Fruit fly (Drosophila melanogaster): ENCODE data around the gene Ucp4B.

Gene Ucp4B

dm6 chr2L:5943229-5944078, 26.2 kb upstream of the Ucp4B start, which contains the start of the genes Sfp26Ad and Gpdh1 (continued):
- TF ChIP-seq ap (GFP tag; IDR thresholded peaks at IDR 0.05) (no peak), caup (GFP tag; optimal IDR thresholded peaks at IDR 0.05; ENCODE audit: severe bottlenecking) (peak; percentile 85), CG4282 (GFP tag; optimal IDR thresholded peaks at IDR 0.05) (peak; percentile 62), luna (GFP tag; optimal IDR thresholded peaks at IDR 0.05) (peak; percentile 71), slbo (GFP tag; IDR thresholded peaks at IDR 0.05) (peak; percentile 90), Ets97D (GFP tag; optimal IDR thresholded peaks at IDR 0.05) (peak; percentile 85), CG2889 (GFP tag; IDR thresholded peaks at IDR 0.05) (0 out of 3 replicates have a peak, but pooled peaks have one; percentile 13), CG17802 (tag; optimal IDR thresholded peaks at IDR 0.05) (peak; percentile 17), ci (GFP tag; IDR thresholded peaks at IDR 0.05) (peak; percentile 91), Vsx1 (GFP tag; optimal IDR thresholded peaks at IDR 0.05) (peak; percentile 23), Mad (GFP tag; optimal IDR thresholded peaks at IDR 0.05) (peak; percentile 80), CG6254 (GFP tag; optimal IDR thresholded peaks at IDR 0.05) (peak; percentile 2), bowl (GFP tag; IDR thresholded peaks at IDR 0.05) (no peak), Dek (tag; optimal IDR thresholded peaks at IDR 0.05) (peak; percentile 42), onecut (GFP tag; IDR thresholded peaks at IDR 0.05) (peak; percentile 45), CG34224 (GFP tag; IDR thresholded peaks at IDR 0.05; ENCODE audit: partially characterized antibody) (peak; percentile 22; the same call in 1 of the 3 replicates), CG3726 (GFP tag; IDR thresholded peaks at IDR 0.05) (0 out of 3 replicates have a peak, but pooled peaks have one; percentile 4), CG10267 (tag; optimal IDR thresholded peaks at IDR 0.05) (peak; percentile 98), Ssrp (tag; optimal IDR thresholded peaks at IDR 0.05) (peak; percentile 14), sug (tag; optimal IDR thresholded peaks at IDR 0.05) (peak; percentile 56), cato (GFP tag; optimal IDR thresholded peaks at IDR 0.05; ENCODE audit: borderline replicate concordance) (peak; percentile 10), Doc3 (GFP tag; IDR thresholded peaks at IDR 0.05; ENCODE audit: partially characterized antibody) (no peak; the same call in 2 of the 3 replicates), ac (GFP tag; optimal IDR thresholded peaks at IDR 0.05) (no peak), CG3163 (GFP tag; optimal IDR thresholded peaks at IDR 0.05) (peak; percentile 80), fd96Cb (tag; optimal IDR thresholded peaks at IDR 0.05) (peak; percentile 46), dati (GFP tag; IDR thresholded peaks at IDR 0.05) (no peak), CG3847 (GFP tag; IDR thresholded peaks at IDR 0.05) (peak; percentile 93), Lhr (GFP tag; optimal IDR thresholded peaks at IDR 0.05) (peak; percentile 55), Hr3 (GFP tag; optimal IDR thresholded peaks at IDR 0.05) (peak; percentile 70), pb (GFP tag; optimal IDR thresholded peaks at IDR 0.05) (peak; percentile 55), CG7928 (GFP tag; optimal IDR thresholded peaks at IDR 0.05) (peak; percentile 99), psq (GFP tag; optimal IDR thresholded peaks at IDR 0.05) (peak; percentile 61), gsb-n (tag; optimal IDR thresholded peaks at IDR 0.05) (peak; percentile 61), Lim3 (GFP tag; IDR thresholded peaks at IDR 0.05) (no peak), ab (GFP tag; optimal IDR thresholded peaks at IDR 0.05) (peak; percentile 26), CG17328 (GFP tag; IDR thresholded peaks at IDR 0.05) (peak; percentile 66; the same call in 1 of the 2 replicates), Atf3 (GFP tag; optimal IDR thresholded peaks at IDR 0.05) (peak; percentile 40), Oli (tag; optimal IDR thresholded peaks at IDR 0.05) (peak; percentile 22), Abd-B (GFP tag; optimal IDR thresholded peaks at IDR 0.05) (peak; percentile 33), CG4820 (GFP tag; optimal IDR thresholded peaks at IDR 0.05) (peak; percentile 66), CG4617 (GFP tag; optimal IDR thresholded peaks at IDR 0.05; ENCODE audit: borderline replicate concordance) (peak; percentile 91), PHDP (tag; optimal IDR thresholded peaks at IDR 0.05) (peak; percentile 73), CG17612 (GFP tag; IDR thresholded peaks at IDR 0.05) (no peak), Dbx (GFP tag; IDR thresholded peaks at IDR 0.05) (peak; percentile 80), tin (GFP tag; optimal IDR thresholded peaks at IDR 0.05) (peak; percentile 86), Nf-YC (tag; optimal IDR thresholded peaks at IDR 0.05) (peak; percentile 71), Deaf1 (tag; optimal IDR thresholded peaks at IDR 0.05) (peak; percentile 42), CkIIα-i1 (GFP tag; IDR thresholded peaks at IDR 0.05) (no peak), Hsf (GFP tag; optimal IDR thresholded peaks at IDR 0.05) (peak; percentile 77)

Data from whole organism, embryonic.